Worm (Caenorhabditis elegans): ENCODE results near the gene fbxa-167.

The fbxa-167 gene

DNA sequence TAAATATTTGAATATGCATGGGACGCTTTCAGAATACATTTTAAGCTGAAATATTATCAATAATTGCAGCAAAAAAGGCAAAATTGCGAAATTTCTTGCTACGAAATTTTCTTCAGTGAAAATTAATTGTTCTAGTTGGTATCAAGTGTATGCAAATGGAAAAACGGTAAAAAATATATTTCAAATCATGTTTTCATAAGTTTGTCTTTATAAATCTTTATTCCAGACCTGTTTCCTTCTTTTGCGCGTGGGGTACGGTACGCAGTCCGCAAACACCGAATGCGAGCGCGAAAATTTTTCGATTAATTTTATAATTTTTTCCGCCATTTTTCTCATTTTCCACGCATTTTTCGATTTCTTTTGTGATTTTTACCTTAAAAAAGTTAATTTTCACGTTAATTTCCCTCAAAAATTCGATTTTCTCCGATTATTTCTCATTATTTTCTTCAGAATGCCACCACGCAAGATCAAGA lies 44.7 kb upstream of the fbxa-167 start, which contains the start of the genes fbxc-23 and csc-1 (continued):
- TF ChIP-seq daf-8 (GFP tag; IDR thresholded peaks at IDR 0.05) (no peak), daf-16 (GFP tag; optimal IDR thresholded peaks at IDR 0.05) (no peak), daf-16 (tag; optimal IDR thresholded peaks at IDR 0.05) (peak; percentile 50), F10B5.3 (tag; optimal IDR thresholded peaks at IDR 0.05) (no peak), zfp-3 (GFP tag; conservative IDR thresholded peaks at IDR 0.05) (no peak), mdl-1 (tag; optimal IDR thresholded peaks at IDR 0.05) (no peak), Y105C5A.15 (GFP tag; IDR thresholded peaks at IDR 0.05) (no peak), zip-11 (GFP tag; IDR thresholded peaks at IDR 0.05) (no peak), mdt-29 (GFP tag; IDR thresholded peaks at IDR 0.05) (no peak), lir-3 (tag; optimal IDR thresholded peaks at IDR 0.05) (no peak), dve-1 (tag; optimal IDR thresholded peaks at IDR 0.05; ENCODE audit: insufficient read depth) (peak; percentile 37), F44E2.7 (GFP tag; IDR thresholded peaks at IDR 0.05) (no peak), ceh-62 (tag; optimal IDR thresholded peaks at IDR 0.05) (no peak), nhr-237 (tag; optimal IDR thresholded peaks at IDR 0.05) (no peak), nhr-25 (tag; optimal IDR thresholded peaks at IDR 0.05; ENCODE audit: borderline replicate concordance, insufficient read depth) (no peak), snpc-4 (tag; optimal IDR thresholded peaks at IDR 0.05) (no peak), nhr-111 (GFP tag; optimal IDR thresholded peaks at IDR 0.05) (no peak), hlh-30 (tag; optimal IDR thresholded peaks at IDR 0.05; ENCODE audit: insufficient read depth) (peak; percentile 52), aly-2 (tag; optimal IDR thresholded peaks at IDR 0.05) (no peak), skn-1 (tag; optimal IDR thresholded peaks at IDR 0.05) (no peak), hlh-11 (tag; optimal IDR thresholded peaks at IDR 0.05) (no peak), lsy-2 (tag; optimal IDR thresholded peaks at IDR 0.05) (peak; percentile 56 to 98), attf-4 (tag; optimal IDR thresholded peaks at IDR 0.05) (no peak), lin-15B (tag; optimal IDR thresholded peaks at IDR 0.05) (no peak), jun-1 (tag; optimal IDR thresholded peaks at IDR 0.05) (no peak), zag-1 (tag; optimal IDR thresholded peaks at IDR 0.05) (no peak), ama-1 (optimal IDR thresholded peaks at IDR 0.05) (no peak), ceh-32 (tag; optimal IDR thresholded peaks at IDR 0.05; ENCODE audit: poor library complexity) (no peak), lin-38 (GFP tag; IDR thresholded peaks at IDR 0.05) (peak; percentile 70), fkh-10 (GFP tag; optimal IDR thresholded peaks at IDR 0.05) (peak; percentile 20), mes-2 (tag; optimal IDR thresholded peaks at IDR 0.05; ENCODE audit: poor library complexity, severe bottlenecking) (peak; percentile 67), rbr-2 (tag; optimal IDR thresholded peaks at IDR 0.05) (peak; percentile 1), nhr-28 (tag; optimal IDR thresholded peaks at IDR 0.05) (peak; percentile 22), madf-5 (GFP tag; IDR thresholded peaks at IDR 0.05) (no peak), lin-13 (GFP tag; optimal IDR thresholded peaks at IDR 0.05) (no peak), ZK337.2 (GFP tag; IDR thresholded peaks at IDR 0.05) (no peak), set-16 (GFP tag; IDR thresholded peaks at IDR 0.05) (no peak), fos-1 (tag; optimal IDR thresholded peaks at IDR 0.05) (no peak), php-3 (GFP tag; IDR thresholded peaks at IDR 0.05) (no peak), dmd-6 (GFP tag; IDR thresholded peaks at IDR 0.05) (no peak), dmd-8 (GFP tag; IDR thresholded peaks at IDR 0.05) (no peak), daf-12 (tag; optimal IDR thresholded peaks at IDR 0.05) (no peak), ztf-11 (tag; optimal IDR thresholded peaks at IDR 0.05) (no peak), nhr-102 (tag; optimal IDR thresholded peaks at IDR 0.05) (no peak)
